Fruit fly (Drosophila melanogaster) whole organism, adult: ENCODE measurements around the gene CG7886.

ENCODE experiments used
- CG11617 ChIP-seq: fragments of 200-800 bp; sonication (Bioruptor generic); optimal IDR thresholded peaks from 2 replicates; lab custom pipeline; 2017; ENCODE audit warnings: mild to moderate bottlenecking, missing biosample characterization, missing genetic modification reagents, missing genetic modification characterization
- CG12768 ChIP-seq: fragments of 200-800 bp; sonication (Bioruptor generic); optimal IDR thresholded peaks from 2 replicates; lab custom pipeline; 2017; ENCODE audit warnings: missing biosample characterization, missing genetic modification characterization, mild to moderate bottlenecking, moderate library complexity, missing genetic modification reagents
- CG14711 ChIP-seq: fragments of 200-800 bp; sonication (Bioruptor generic); optimal IDR thresholded peaks from 2 replicates; lab custom pipeline; 2018; ENCODE audit warnings: missing biosample characterization, mild to moderate bottlenecking, missing genetic modification characterization, moderate library complexity
- CG1620 ChIP-seq: fragments of 200-800 bp; sonication (Bioruptor generic); optimal IDR thresholded peaks from 2 replicates; lab custom pipeline; 2016; ENCODE audit warnings: missing biosample characterization, missing genetic modification characterization
- CG33017 ChIP-seq: fragments of 200-800 bp; sonication (Bioruptor generic); optimal IDR thresholded peaks from 2 replicates; lab custom pipeline; 2018; ENCODE audit warnings: missing biosample characterization, mild to moderate bottlenecking, missing genetic modification characterization, moderate library complexity
- CG5204 ChIP-seq: fragments of 200-800 bp; sonication (Bioruptor generic); optimal IDR thresholded peaks from 2 replicates; lab custom pipeline; 2016; ENCODE audit warnings: missing biosample characterization, missing genetic modification characterization
- CG7045 ChIP-seq: fragments of 200-800 bp; sonication (Bioruptor generic); optimal IDR thresholded peaks from 2 replicates; lab custom pipeline; 2017; ENCODE audit warnings: missing biosample characterization, mild to moderate bottlenecking, missing genetic modification characterization
- CG7101 ChIP-seq: fragments of 200-800 bp; sonication (Bioruptor generic); optimal IDR thresholded peaks from 2 replicates; lab custom pipeline; 2018; ENCODE audit warnings: missing biosample characterization, mild to moderate bottlenecking, missing genetic modification characterization, moderate library complexity
- Clk ChIP-seq: fragments of 200-800 bp; sonication (Bioruptor generic); optimal IDR thresholded peaks from 2 replicates; lab custom pipeline; 2017; ENCODE audit warnings: missing biosample characterization, missing genetic modification characterization
- Crg-1 ChIP-seq: fragments of 200-800 bp; sonication (Bioruptor generic); optimal IDR thresholded peaks from 2 replicates; lab custom pipeline; 2016; ENCODE audit warnings: missing biosample characterization, missing genetic modification characterization
- Hr96 ChIP-seq: fragments of 200-800 bp; sonication (Bioruptor generic); optimal IDR thresholded peaks from 2 replicates; lab custom pipeline; 2016; ENCODE audit warnings: missing biosample characterization, missing genetic modification characterization
- Mnt ChIP-seq: fragments of 200-800 bp; sonication (Bioruptor generic); optimal IDR thresholded peaks from 2 replicates; lab custom pipeline; 2016; ENCODE audit warnings: missing biosample characterization, mild to moderate bottlenecking, missing genetic modification characterization
- bab1 ChIP-seq: fragments of 200-800 bp; sonication (Bioruptor generic); optimal IDR thresholded peaks from 3 replicates; lab custom pipeline; 2019; ENCODE audit warnings: missing biosample characterization, mild to moderate bottlenecking, missing genetic modification characterization, moderate library complexity
- cic ChIP-seq: fragments of 200-800 bp; sonication (Bioruptor generic); optimal IDR thresholded peaks from 2 replicates; lab custom pipeline; 2017; ENCODE audit warnings: missing biosample characterization, mild to moderate bottlenecking, missing genetic modification characterization, moderate library complexity
- cnc ChIP-seq, 2 experiments: fragments of >200 bp; optimal IDR thresholded peaks; 2 replicates each; lab custom pipeline; 2017
- kay ChIP-seq: fragments of 200-800 bp; sonication (Bioruptor generic); peaks from one replicate; lab custom pipeline; 2016; ENCODE audit warnings: missing biosample characterization, missing genetic modification characterization, borderline replicate concordance
- ovo ChIP-seq: fragments of 200-800 bp; sonication (Bioruptor generic); optimal IDR thresholded peaks from 2 replicates; lab custom pipeline; 2016; ENCODE audit warnings: missing biosample characterization, missing genetic modification characterization
- pad ChIP-seq: fragments of 200-800 bp; sonication (Bioruptor generic); optimal IDR thresholded peaks from 3 replicates; lab custom pipeline; 2017; ENCODE audit warnings: missing biosample characterization, missing genetic modification characterization, mild to moderate bottlenecking, moderate library complexity, missing genetic modification reagents
- tj ChIP-seq: fragments of 200-800 bp; sonication (Bioruptor generic); optimal IDR thresholded peaks from 3 replicates; lab custom pipeline; 2017; ENCODE audit warnings: missing biosample characterization, mild to moderate bottlenecking, missing genetic modification characterization, moderate library complexity
- toe ChIP-seq: fragments of 200-800 bp; sonication (Bioruptor generic); optimal IDR thresholded peaks from 2 replicates; lab custom pipeline; 2016; ENCODE audit warnings: missing biosample characterization, missing genetic modification characterization

CG7886 gene

dm6 chr3R:14642463-14642862, at the start of gene CG7886:
CG7886 (minus strand) TSS chr3R:14642563.
- no peak for TF ChIP-seq CG14711 (tag; lab: Kevin White, UChicago)
- TF ChIP-seq bab1 = no peak
- TF ChIP-seq toe = no peak
- TF ChIP-seq cnc (optimal IDR thresholded peaks at IDR 0.05; lab: Kevin White, UChicago) = no peak
- no peak for TF ChIP-seq CG7045 (GFP tag; lab: Kevin White, UChicago)
- TF ChIP-seq CG7101 = no peak
- TF ChIP-seq CG11617 (GFP tag; lab: Kevin White, UChicago) = no peak
- no peak for TF ChIP-seq tj
- TF ChIP-seq Crg-1 (GFP tag; lab: Kevin White, UChicago) = no peak
- no peak for TF ChIP-seq Hr96 (GFP tag; lab: Kevin White, UChicago)
- no peak for TF ChIP-seq CG12768 (GFP tag; lab: Kevin White, UChicago)
- TF ChIP-seq cic (GFP tag; lab: Kevin White, UChicago) = no peak
- no peak for TF ChIP-seq kay
- TF ChIP-seq pad = no peak
- TF ChIP-seq CG33017 = no peak
- no peak for TF ChIP-seq Clk (GFP tag; lab: Kevin White, UChicago)
- TF ChIP-seq CG1620 (GFP tag; lab: Kevin White, UChicago) = no peak

dm6 chr3R:14691019-14691777, 48.8 kb upstream of the CG7886 start:
- TF ChIP-seq CG12768 (GFP tag; lab: Kevin White, UChicago) (no peak), tj (peak; percentile 84)

dm6 chr3R:14690065-14690464, 47.7 kb upstream of the CG7886 start:
- TF ChIP-seq CG7045 (GFP tag; lab: Kevin White, UChicago) (no peak), CG33017 (no peak), CG11617 (GFP tag; lab: Kevin White, UChicago) (no peak), CG14711 (tag; lab: Kevin White, UChicago) (no peak), toe (no peak), tj (no peak), cic (GFP tag; lab: Kevin White, UChicago) (no peak), Clk (GFP tag; lab: Kevin White, UChicago) (no peak), CG12768 (GFP tag; lab: Kevin White, UChicago) (no peak), Hr96 (GFP tag; lab: Kevin White, UChicago) (no peak), cnc (optimal IDR thresholded peaks at IDR 0.05; lab: Kevin White, UChicago) (no peak), kay (no peak), Mnt (GFP tag; lab: Kevin White, UChicago) (no peak), CG5204 (GFP tag; lab: Kevin White, UChicago) (no peak), bab1 (no peak), CG7101 (no peak), CG1620 (GFP tag; lab: Kevin White, UChicago) (no peak)

dm6 chr3R:14687296-14687695, 44.9 kb upstream of the CG7886 start:
- TF ChIP-seq cic (GFP tag; lab: Kevin White, UChicago) = no peak
- no peak for TF ChIP-seq Clk (GFP tag; lab: Kevin White, UChicago)
- TF ChIP-seq cnc (optimal IDR thresholded peaks at IDR 0.05; lab: Kevin White, UChicago) = no peak
- no peak for TF ChIP-seq CG33017
- TF ChIP-seq tj = no peak
- no peak for TF ChIP-seq kay
- TF ChIP-seq CG7101 = no peak
- TF ChIP-seq CG1620 (GFP tag; lab: Kevin White, UChicago) = no peak
- no peak for TF ChIP-seq Crg-1 (GFP tag; lab: Kevin White, UChicago)
- TF ChIP-seq CG12768 (GFP tag; lab: Kevin White, UChicago) = no peak
- no peak for TF ChIP-seq Hr96 (GFP tag; lab: Kevin White, UChicago)
- TF ChIP-seq CG11617 (GFP tag; lab: Kevin White, UChicago) = no peak
- TF ChIP-seq CG7045 (GFP tag; lab: Kevin White, UChicago) = no peak
- TF ChIP-seq ovo (GFP tag; lab: Kevin White, UChicago) = no peak
- TF ChIP-seq pad = no peak
- TF ChIP-seq CG14711 (tag; lab: Kevin White, UChicago) = no peak
- TF ChIP-seq toe = no peak
- no peak for TF ChIP-seq CG5204 (GFP tag; lab: Kevin White, UChicago)
- no peak for TF ChIP-seq bab1

- no peak for TF ChIP-seq Crg-1 (GFP tag; lab: Kevin White, UChicago)
- TF ChIP-seq cic (GFP tag; lab: Kevin White, UChicago) = no peak
- no peak for TF ChIP-seq Mnt (GFP tag; lab: Kevin White, UChicago)
- TF ChIP-seq CG1620 (GFP tag; lab: Kevin White, UChicago) = no peak
- TF ChIP-seq CG5204 (GFP tag; lab: Kevin White, UChicago) = no peak
- no peak for TF ChIP-seq bab1
- no peak for TF ChIP-seq CG11617 (GFP tag; lab: Kevin White, UChicago)
- TF ChIP-seq ovo (GFP tag; lab: Kevin White, UChicago) = no peak
- TF ChIP-seq toe = no peak
- no peak for TF ChIP-seq Clk (GFP tag; lab: Kevin White, UChicago)
- no peak for TF ChIP-seq pad
- TF ChIP-seq tj = no peak
- TF ChIP-seq CG7101 = no peak
- no peak for TF ChIP-seq CG7045 (GFP tag; lab: Kevin White, UChicago)
- TF ChIP-seq CG14711 (tag; lab: Kevin White, UChicago) = no peak
- no peak for TF ChIP-seq Hr96 (GFP tag; lab: Kevin White, UChicago)
Observed at dm6 chr3R:14683928-14684327, 41.6 kb upstream of the CG7886 start.

- TF ChIP-seq CG7045 (GFP tag; lab: Kevin White, UChicago) = peak; percentile 77
- peak; percentile 88 for TF ChIP-seq Crg-1 (GFP tag; lab: Kevin White, UChicago)
- peak; percentile 65 for TF ChIP-seq CG7101
- peak; percentile 74 for TF ChIP-seq Mnt (GFP tag; lab: Kevin White, UChicago)
- TF ChIP-seq kay = peak; percentile 78
- TF ChIP-seq Hr96 (GFP tag; lab: Kevin White, UChicago) = peak; percentile 64
- TF ChIP-seq CG12768 (GFP tag; lab: Kevin White, UChicago) = peak; percentile 83
- no peak for TF ChIP-seq cnc (optimal IDR thresholded peaks at IDR 0.05; lab: Kevin White, UChicago)
- TF ChIP-seq CG14711 (tag; lab: Kevin White, UChicago) = peak; percentile 23
- peak; percentile 63 for TF ChIP-seq CG33017
- peak; percentile 67 for TF ChIP-seq pad
- TF ChIP-seq tj = no peak
- peak; percentile 61 for TF ChIP-seq CG5204 (GFP tag; lab: Kevin White, UChicago)
- TF ChIP-seq ovo (GFP tag; lab: Kevin White, UChicago) = peak; percentile 63
- peak; percentile 81 for TF ChIP-seq CG11617 (GFP tag; lab: Kevin White, UChicago)
- peak; percentile 79 for TF ChIP-seq Clk (GFP tag; lab: Kevin White, UChicago)
- TF ChIP-seq bab1 = no peak
- TF ChIP-seq cic (GFP tag; lab: Kevin White, UChicago) = peak; percentile 89
- TF ChIP-seq toe = peak; percentile 77
- TF ChIP-seq CG1620 (GFP tag; lab: Kevin White, UChicago) = peak; percentile 37
Observed at dm6 chr3R:14680112-14680665, 37.8 kb upstream of the CG7886 start.
